Worm (Caenorhabditis elegans): ENCODE data around the gene ZK632.12.

DNA sequence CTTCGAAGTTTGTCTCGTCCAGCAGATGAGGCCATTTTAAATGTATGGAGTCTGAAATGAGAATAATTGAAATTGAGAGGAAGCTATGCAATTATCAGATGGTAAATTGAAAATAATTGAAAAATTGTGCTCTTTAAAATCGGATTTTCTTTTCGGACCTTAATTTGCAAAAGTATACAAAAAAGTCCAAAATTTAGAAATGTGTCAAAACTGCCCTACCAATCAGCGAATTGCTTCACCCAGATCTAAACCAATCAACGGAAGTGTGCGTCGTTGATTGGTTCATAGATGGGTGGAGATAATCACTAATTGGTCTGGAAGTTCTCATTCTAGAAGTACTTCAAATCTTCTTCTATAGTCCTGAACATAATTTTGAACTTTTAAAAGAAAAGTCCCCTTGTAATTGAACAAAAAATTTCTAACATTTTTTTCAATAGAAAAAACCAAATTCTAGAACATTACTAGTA, 41.0 kb upstream of the ZK632.12 start, which contains the start of gene R10E11.5:
- TF ChIP-seq fkh-10 (GFP tag; optimal IDR thresholded peaks at IDR 0.05) = no peak
- no peak for TF ChIP-seq ceh-82 (tag; optimal IDR thresholded peaks at IDR 0.05)
- TF ChIP-seq unc-62 (GFP tag; optimal IDR thresholded peaks at IDR 0.05) = no peak
- TF ChIP-seq nhr-12 (tag; optimal IDR thresholded peaks at IDR 0.05) = no peak
- no peak for TF ChIP-seq elt-3 (tag; optimal IDR thresholded peaks at IDR 0.05)

Data from whole organism, L1 larva.